Fruit fly (Drosophila melanogaster) whole organism, embryonic: ENCODE data around the gene CG43339.
A peak's percentile ranks its signal among the peaks of the same experiment; 100 is the strongest.

Source experiments
- Bgb ChIP-seq: fragments of 200-800 bp; sonication (Bioruptor generic); IDR thresholded peaks from 2 replicates; pipeline ENCODE4 v1.3.6; 2022; ENCODE audit warnings: missing biosample characterization, missing genetic modification characterization; ENCODE audit not compliant: partially characterized antibody
- CG10654 ChIP-seq: fragments of 200-800 bp; sonication (Bioruptor generic); optimal IDR thresholded peaks from 2 replicates; lab custom pipeline; 2016; ENCODE audit warnings: missing biosample characterization, missing genetic modification characterization
- CG11456 ChIP-seq: fragments of 200-800 bp; sonication (Bioruptor generic); IDR thresholded peaks from 3 replicates; pipeline ENCODE4 v1.3.6; 2022; ENCODE audit warnings: missing biosample characterization, missing genetic modification characterization
- CG12104 ChIP-seq: fragments of 200-800 bp; sonication (Bioruptor generic); optimal IDR thresholded peaks from 3 replicates; lab custom pipeline; 2016; ENCODE audit warnings: missing biosample characterization, missing genetic modification characterization
- CG12659 ChIP-seq: fragments of 200-800 bp; sonication (Bioruptor generic); optimal IDR thresholded peaks from 3 replicates; lab custom pipeline; 2017; ENCODE audit warnings: mild to moderate bottlenecking, missing biosample characterization, missing genetic modification reagents, missing genetic modification characterization
- CG13296 ChIP-seq: fragments of 200-800 bp; sonication (Bioruptor generic); optimal IDR thresholded peaks from 3 replicates; lab custom pipeline; 2018; ENCODE audit warnings: missing biosample characterization, mild to moderate bottlenecking, missing genetic modification characterization
- CG15011 ChIP-seq: fragments of 200-800 bp; sonication (Bioruptor generic); optimal IDR thresholded peaks from 3 replicates; lab custom pipeline; 2018; ENCODE audit warnings: missing biosample characterization, mild to moderate bottlenecking, missing genetic modification characterization
- CG15514 ChIP-seq: fragments of 200-800 bp; sonication (Bioruptor generic); optimal IDR thresholded peaks from 3 replicates; lab custom pipeline; 2017; ENCODE audit warnings: missing biosample characterization, missing genetic modification characterization, mild to moderate bottlenecking, moderate library complexity, missing genetic modification reagents
- CG1602 ChIP-seq: fragments of 200-800 bp; sonication (Bioruptor generic); optimal IDR thresholded peaks from 3 replicates; lab custom pipeline; 2016; ENCODE audit warnings: missing biosample characterization, missing genetic modification characterization
- CG17829 ChIP-seq: fragments of 200-800 bp; optimal IDR thresholded peaks from 2 replicates; lab custom pipeline; 2019; ENCODE audit warnings: missing biosample characterization, mild to moderate bottlenecking, missing genetic modification characterization, moderate library complexity
- CG18599 ChIP-seq: fragments of 200-800 bp; sonication (Bioruptor generic); optimal IDR thresholded peaks from 3 replicates; lab custom pipeline; 2017; ENCODE audit warnings: missing biosample characterization, missing genetic modification characterization, mild to moderate bottlenecking, moderate library complexity, missing genetic modification reagents
- CG30020 ChIP-seq: fragments of 200-800 bp; optimal IDR thresholded peaks from 2 replicates; lab custom pipeline; 2019; ENCODE audit warnings: missing biosample characterization, mild to moderate bottlenecking, missing genetic modification characterization, moderate library complexity
- CG30431 ChIP-seq: fragments of 200-800 bp; sonication (Bioruptor generic); optimal IDR thresholded peaks from 2 replicates; lab custom pipeline; 2017; ENCODE audit warnings: missing biosample characterization, missing genetic modification characterization
- CG31388 ChIP-seq: fragments of 200-800 bp; sonication (Bioruptor generic); optimal IDR thresholded peaks from 2 replicates; lab custom pipeline; 2016; ENCODE audit warnings: missing biosample characterization, missing genetic modification characterization
- CG3281 ChIP-seq: fragments of 200-800 bp; sonication (Bioruptor generic); optimal IDR thresholded peaks from 3 replicates; lab custom pipeline; 2017; ENCODE audit warnings: missing biosample characterization, mild to moderate bottlenecking, missing genetic modification characterization
- CG42726 ChIP-seq: fragments of 200-800 bp; sonication (Bioruptor generic); IDR thresholded peaks from 2 replicates; pipeline ENCODE4 v1.3.6; 2022; ENCODE audit warnings: missing biosample characterization, missing genetic modification characterization; ENCODE audit not compliant: partially characterized antibody
- CG4730 ChIP-seq: fragments of 200-800 bp; sonication (Bioruptor generic); IDR thresholded peaks from 2 replicates; pipeline ENCODE4 v1.3.6; 2022; ENCODE audit warnings: missing biosample characterization, missing genetic modification characterization
- CG5180 ChIP-seq: fragments of 200-800 bp; sonication (Bioruptor generic); optimal IDR thresholded peaks from 3 replicates; lab custom pipeline; 2017; ENCODE audit warnings: missing biosample characterization, missing genetic modification characterization, mild to moderate bottlenecking, moderate library complexity, missing genetic modification reagents
- CG6254 ChIP-seq: fragments of 200-800 bp; sonication (Bioruptor generic); optimal IDR thresholded peaks from 3 replicates; lab custom pipeline; 2017; ENCODE audit warnings: mild to moderate bottlenecking, missing biosample characterization, missing genetic modification reagents, missing genetic modification characterization
- CG7745 ChIP-seq: fragments of 200-800 bp; sonication (Bioruptor generic); optimal IDR thresholded peaks from 2 replicates; lab custom pipeline; 2018; ENCODE audit warnings: missing biosample characterization, mild to moderate bottlenecking, missing genetic modification characterization, moderate library complexity
- CG8478 ChIP-seq: fragments of >200 bp; optimal IDR thresholded peaks from 2 replicates; lab custom pipeline; 2018
- Elba2 ChIP-seq: fragments of 200-800 bp; sonication (Bioruptor generic); optimal IDR thresholded peaks from 3 replicates; lab custom pipeline; 2016; ENCODE audit warnings: missing biosample characterization, missing genetic modification characterization
- Fer1 ChIP-seq: fragments of 200-800 bp; sonication (Bioruptor generic); optimal IDR thresholded peaks from 2 replicates; lab custom pipeline; 2017; ENCODE audit warnings: missing biosample characterization, mild to moderate bottlenecking, missing genetic modification characterization
- GATAe ChIP-seq: fragments of 200-800 bp; sonication (Bioruptor generic); conservative IDR thresholded peaks from 2 replicates; pipeline ENCODE4 v1.3.6; 2022; ENCODE audit warnings: missing biosample characterization, missing genetic modification characterization
- Hey ChIP-seq: fragments of 200-800 bp; sonication (Bioruptor generic); optimal IDR thresholded peaks from 3 replicates; lab custom pipeline; 2018; ENCODE audit warnings: missing biosample characterization, mild to moderate bottlenecking, missing genetic modification characterization
- Lhr ChIP-seq: fragments of 200-800 bp; sonication (Bioruptor generic); optimal IDR thresholded peaks from 3 replicates; lab custom pipeline; 2017; ENCODE audit warnings: mild to moderate bottlenecking, missing biosample characterization, missing genetic modification reagents, missing genetic modification characterization
- MTF-1 ChIP-seq: fragments of 200-800 bp; sonication (Bioruptor generic); optimal IDR thresholded peaks from 2 replicates; lab custom pipeline; 2018; ENCODE audit warnings: missing biosample characterization, mild to moderate bottlenecking, missing genetic modification characterization, borderline replicate concordance
- Myb ChIP-seq: fragments of 200-800 bp; sonication (Bioruptor generic); optimal IDR thresholded peaks from 2 replicates; lab custom pipeline; 2016; ENCODE audit warnings: missing biosample characterization, missing genetic modification characterization
- Oaz ChIP-seq: fragments of 200-800 bp; sonication (Bioruptor generic); IDR thresholded peaks from 2 replicates; pipeline ENCODE4 v1.3.6; 2022; ENCODE audit warnings: missing biosample characterization, missing genetic modification characterization
- Optix ChIP-seq: fragments of 200-800 bp; sonication (Bioruptor generic); IDR thresholded peaks from 3 replicates; pipeline ENCODE4 v1.3.6; 2022; ENCODE audit warnings: missing biosample characterization, missing genetic modification characterization
- Pdp1 ChIP-seq, 2 experiments: fragments of 200-800 bp; sonication (Bioruptor generic); optimal IDR thresholded peaks; 3 replicates each; lab custom pipeline; 2016; ENCODE audit warnings: missing biosample characterization in 2 of 2, missing genetic modification characterization in 2 of 2, mild to moderate bottlenecking in 1 of 2, moderate library complexity in 1 of 2
- Ptx1 ChIP-seq: fragments of 200-800 bp; sonication (Bioruptor generic); IDR thresholded peaks from 2 replicates; pipeline ENCODE4 v1.3.6; 2022; ENCODE audit warnings: missing biosample characterization, missing genetic modification characterization
- crc ChIP-seq: fragments of 200-800 bp; sonication (Bioruptor generic); optimal IDR thresholded peaks from 2 replicates; lab custom pipeline; 2016; ENCODE audit warnings: missing biosample characterization, missing genetic modification characterization
- da ChIP-seq: fragments of 200-800 bp; sonication (Bioruptor generic); optimal IDR thresholded peaks from 2 replicates; lab custom pipeline; 2016; ENCODE audit warnings: missing biosample characterization, missing genetic modification characterization
- dmrt99B ChIP-seq: fragments of 200-800 bp; sonication (Bioruptor generic); optimal IDR thresholded peaks from 2 replicates; lab custom pipeline; 2018; ENCODE audit warnings: missing biosample characterization, mild to moderate bottlenecking, missing genetic modification characterization, moderate library complexity
- ems ChIP-seq: fragments of 200-800 bp; sonication (Bioruptor generic); optimal IDR thresholded peaks from 3 replicates; lab custom pipeline; 2016; ENCODE audit warnings: missing biosample characterization, missing genetic modification characterization
- en ChIP-seq: fragments of 200-800 bp; sonication (Bioruptor generic); optimal IDR thresholded peaks from 2 replicates; lab custom pipeline; 2016; ENCODE audit warnings: missing biosample characterization, missing genetic modification characterization
- exex ChIP-seq: fragments of 200-800 bp; sonication (Bioruptor generic); optimal IDR thresholded peaks from 4 replicates; lab custom pipeline; 2018; ENCODE audit warnings: missing biosample characterization, mild to moderate bottlenecking, missing genetic modification characterization, moderate library complexity
- ftz-f1 ChIP-seq: fragments of 200-800 bp; sonication (Bioruptor generic); optimal IDR thresholded peaks from 2 replicates; lab custom pipeline; 2016; ENCODE audit warnings: missing biosample characterization, missing genetic modification characterization
- grau ChIP-seq: fragments of 200-800 bp; optimal IDR thresholded peaks from 3 replicates; lab custom pipeline; 2019; ENCODE audit warnings: missing biosample characterization, mild to moderate bottlenecking, missing genetic modification characterization, moderate library complexity
- lmd ChIP-seq: fragments of 200-800 bp; sonication (Bioruptor generic); IDR thresholded peaks from 2 replicates; pipeline ENCODE4 v1.3.6; 2022; ENCODE audit warnings: missing biosample characterization, missing genetic modification characterization
- mam ChIP-seq: fragments of 200-800 bp; sonication (Bioruptor generic); optimal IDR thresholded peaks from 3 replicates; lab custom pipeline; 2016; ENCODE audit warnings: missing biosample characterization, missing genetic modification characterization
- org-1 ChIP-seq: fragments of 200-800 bp; sonication (Bioruptor generic); optimal IDR thresholded peaks from 2 replicates; lab custom pipeline; 2017; ENCODE audit warnings: missing biosample characterization, missing genetic modification characterization
- phol ChIP-seq: fragments of 200-800 bp; sonication (Bioruptor generic); optimal IDR thresholded peaks from 3 replicates; lab custom pipeline; 2018; ENCODE audit warnings: missing biosample characterization, mild to moderate bottlenecking, missing genetic modification characterization, moderate library complexity
- schlank ChIP-seq: fragments of 200-800 bp; sonication (Bioruptor generic); optimal IDR thresholded peaks from 2 replicates; lab custom pipeline; 2018; ENCODE audit warnings: missing biosample characterization, mild to moderate bottlenecking, missing genetic modification characterization
- sens-2 ChIP-seq: fragments of 200-800 bp; sonication (Bioruptor generic); IDR thresholded peaks from 2 replicates; pipeline ENCODE4 v1.3.6; 2022; ENCODE audit warnings: missing biosample characterization, missing genetic modification characterization
- sim ChIP-seq: fragments of 200-800 bp; sonication (Bioruptor generic); IDR thresholded peaks from 2 replicates; pipeline ENCODE4 v1.3.6; 2022; ENCODE audit warnings: missing biosample characterization, missing genetic modification characterization
- tll ChIP-seq, 2 experiments: fragments of 200-800 bp in 1 of 2; fragments of >200 bp in 1 of 2; sonication (Bioruptor generic) in 1 of 2; optimal IDR thresholded peaks; 2 replicates each; lab custom pipeline; 2017 to 2019; ENCODE audit warnings: missing biosample characterization in 2 of 2, missing genetic modification characterization in 2 of 2, mild to moderate bottlenecking in 1 of 2, moderate library complexity in 1 of 2
- trem ChIP-seq: fragments of 200-800 bp; optimal IDR thresholded peaks from 3 replicates; lab custom pipeline; 2019; ENCODE audit warnings: missing biosample characterization, mild to moderate bottlenecking, missing genetic modification characterization, moderate library complexity
- zf30C ChIP-seq: fragments of 200-800 bp; sonication (Bioruptor generic); optimal IDR thresholded peaks from 3 replicates; lab custom pipeline; 2018; ENCODE audit warnings: missing biosample characterization, mild to moderate bottlenecking, missing genetic modification characterization

CG43339 gene

dm6 chr2L:18626987-18627386, 46.1 kb downstream of the CG43339 start (continued):
- TF ChIP-seq ems (GFP tag; lab: Kevin White, UChicago): peak; percentile 50
- TF ChIP-seq CG10654 (GFP tag; lab: Kevin White, UChicago): peak; percentile 27
- no peak for TF ChIP-seq CG4730 (GFP tag; lab: Robert Waterston, UW)
- TF ChIP-seq dmrt99B: peak; percentile 69
- peak; percentile 61 for TF ChIP-seq CG5180 (GFP tag; lab: Kevin White, UChicago)
- peak; percentile 89 for TF ChIP-seq CG3281 (GFP tag; lab: Kevin White, UChicago)
- peak; percentile 86 for TF ChIP-seq CG12659
- no peak for TF ChIP-seq CG8478 (lab: Kevin White, UChicago)
- peak; percentile 84 for TF ChIP-seq schlank (tag; lab: Kevin White, UChicago)
- peak; percentile 71 for TF ChIP-seq exex (tag; lab: Kevin White, UChicago)
- peak; percentile 69 to 79 for TF ChIP-seq Pdp1 (GFP tag; optimal IDR thresholded peaks at IDR 0.05; lab: Kevin White, UChicago)
- no peak for TF ChIP-seq Bgb (GFP tag; lab: Robert Waterston, UW)
- peak; percentile 56 for TF ChIP-seq sim (GFP tag; lab: Robert Waterston, UW)
- TF ChIP-seq phol (tag; lab: Kevin White, UChicago): no peak
- peak; percentile 92 for TF ChIP-seq org-1
- peak; percentile 84 for TF ChIP-seq CG12104 (GFP tag; lab: Kevin White, UChicago)
- peak; percentile 62 for TF ChIP-seq Lhr (GFP tag; lab: Kevin White, UChicago)
- 0 out of 2 replicates have a peak, but pooled peaks have one; percentile 12 for TF ChIP-seq GATAe (GFP tag; lab: Robert Waterston, UW)
- TF ChIP-seq trem (tag; lab: Kevin White, UChicago): peak; percentile 15
- no peak for TF ChIP-seq CG30020
- TF ChIP-seq CG30431 (GFP tag; lab: Kevin White, UChicago): no peak
- peak; percentile 70 for TF ChIP-seq Myb (GFP tag; lab: Kevin White, UChicago)
- TF ChIP-seq zf30C (GFP tag; lab: Kevin White, UChicago): no peak
- peak; percentile 85 for TF ChIP-seq CG15514
- TF ChIP-seq en (GFP tag; lab: Kevin White, UChicago): peak; percentile 75
- TF ChIP-seq Optix: peak; percentile 60; the same call in 2 of the 3 replicates
- peak; percentile 65 for TF ChIP-seq ftz-f1 (GFP tag; lab: Kevin White, UChicago)
- TF ChIP-seq sens-2 (GFP tag; lab: Robert Waterston, UW): 0 out of 2 replicates have a peak, but pooled peaks have one; percentile 10
- 0 out of 2 replicates have a peak, but pooled peaks have one; percentile 11 for TF ChIP-seq Ptx1
- peak; percentile 79 for TF ChIP-seq da
- peak; percentile 86 for TF ChIP-seq CG13296 (GFP tag; lab: Kevin White, UChicago)
- TF ChIP-seq CG6254: peak; percentile 74
- TF ChIP-seq CG1602 (GFP tag; lab: Kevin White, UChicago): peak; percentile 70
- TF ChIP-seq CG11456 (GFP tag; lab: Robert Waterston, UW): peak; percentile 28; the same call in 2 of the 3 replicates
- TF ChIP-seq Oaz (GFP tag; lab: Robert Waterston, UW): no peak
- TF ChIP-seq Hey (tag; lab: Kevin White, UChicago): peak; percentile 79
- peak; percentile 74 for TF ChIP-seq MTF-1 (GFP tag; lab: Kevin White, UChicago)
- peak; percentile 91 for TF ChIP-seq Fer1 (GFP tag; lab: Kevin White, UChicago)
- TF ChIP-seq CG15011: peak; percentile 81
- no peak for TF ChIP-seq CG42726 (GFP tag; lab: Robert Waterston, UW)
- TF ChIP-seq CG31388 (GFP tag; lab: Kevin White, UChicago): peak; percentile 60
- TF ChIP-seq CG17829 (tag; lab: Kevin White, UChicago): peak; percentile 19
- TF ChIP-seq grau (tag; lab: Kevin White, UChicago): peak; percentile 65
- peak; percentile 80 for TF ChIP-seq crc (GFP tag; lab: Kevin White, UChicago)
- peak in 1 of 2 experiments; percentile 68 for TF ChIP-seq tll (GFP tag; optimal IDR thresholded peaks at IDR 0.05; lab: Kevin White, UChicago)
- peak; percentile 42 for TF ChIP-seq CG7745 (tag; lab: Kevin White, UChicago)
- peak; percentile 64 for TF ChIP-seq mam (GFP tag; lab: Kevin White, UChicago)
- peak; percentile 22; the same call in 1 of the 2 replicates for TF ChIP-seq lmd (GFP tag; lab: Robert Waterston, UW)
- no peak for TF ChIP-seq Elba2 (GFP tag; lab: Kevin White, UChicago)
- peak; percentile 93 for TF ChIP-seq CG18599 (GFP tag; lab: Kevin White, UChicago)
